Worm (Caenorhabditis elegans): ENCODE results near the gene lipl-7.

DNA sequence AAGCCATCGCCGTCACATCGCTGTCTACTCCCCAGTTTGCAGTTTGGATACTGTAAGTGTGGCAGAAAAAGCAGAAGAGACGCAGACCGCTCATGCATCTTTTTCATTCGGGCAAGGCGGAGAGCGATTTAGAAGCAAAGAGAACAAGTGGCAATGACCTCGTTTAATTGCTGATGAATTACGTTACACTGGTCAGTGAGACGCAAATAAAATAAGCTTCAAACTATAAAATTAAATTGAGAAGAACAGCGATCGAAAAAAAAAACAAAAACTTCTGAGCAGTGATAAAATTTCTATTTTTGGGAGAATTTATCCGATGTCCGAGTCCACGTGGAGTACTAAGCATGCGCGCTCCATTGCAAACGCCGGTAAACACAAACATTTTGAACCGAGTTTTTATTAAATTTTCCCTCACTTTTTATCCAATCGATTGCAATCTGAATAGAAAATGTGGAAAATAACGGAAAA is 19.5 kb downstream of the lipl-7 start, which contains the start of gene C24F3.2:
- TF ChIP-seq ama-1 (optimal IDR thresholded peaks at IDR 0.05) = no peak
- no peak for TF ChIP-seq C38D4.7 (GFP tag; optimal IDR thresholded peaks at IDR 0.05)
- TF ChIP-seq pha-4 (tag; optimal IDR thresholded peaks at IDR 0.05) = no peak
- TF ChIP-seq pqm-1 (tag; optimal IDR thresholded peaks at IDR 0.05) = no peak
- TF ChIP-seq fkh-10 (GFP tag; optimal IDR thresholded peaks at IDR 0.05) = no peak
- TF ChIP-seq ceh-48 (tag; optimal IDR thresholded peaks at IDR 0.05) = no peak
- no peak for TF ChIP-seq hlh-6 (tag; optimal IDR thresholded peaks at IDR 0.05)
- no peak for TF ChIP-seq ets-4 (tag; optimal IDR thresholded peaks at IDR 0.05)
- no peak for TF ChIP-seq elt-2 (tag; optimal IDR thresholded peaks at IDR 0.05)
- no peak for TF ChIP-seq ceh-45 (GFP tag; IDR thresholded peaks at IDR 0.05)
- TF ChIP-seq unc-3 (GFP tag; conservative IDR thresholded peaks at IDR 0.05) = no peak
- TF ChIP-seq unc-3 (tag; optimal IDR thresholded peaks at IDR 0.05) = no peak
- TF ChIP-seq tbx-7 (tag; optimal IDR thresholded peaks at IDR 0.05) = no peak
